Fruit fly (Drosophila melanogaster) whole organism, wandering third instar larva: ENCODE measurements around the gene CG12519.

Source experiments
- Abd-B ChIP-seq: fragments of >200 bp; optimal IDR thresholded peaks from 2 replicates; lab custom pipeline; 2017; ENCODE audit warnings: missing biosample characterization, missing genetic modification characterization
- Dfd ChIP-seq: fragments of >200 bp; optimal IDR thresholded peaks from 2 replicates; lab custom pipeline; 2017; ENCODE audit warnings: missing biosample characterization, missing genetic modification characterization
- HLH106 ChIP-seq: fragments of 200-800 bp; optimal IDR thresholded peaks from 3 replicates; lab custom pipeline; 2019; ENCODE audit warnings: missing biosample characterization, mild to moderate bottlenecking, missing genetic modification characterization, moderate library complexity
- Hr78 ChIP-seq: fragments of >200 bp; optimal IDR thresholded peaks from 2 replicates; lab custom pipeline; 2017; ENCODE audit warnings: missing biosample characterization, missing genetic modification characterization
- OdsH ChIP-seq: fragments of 200-800 bp; sonication (Bioruptor generic); optimal IDR thresholded peaks from 2 replicates; lab custom pipeline; 2016; ENCODE audit warnings: missing biosample characterization, mild to moderate bottlenecking, missing genetic modification characterization
- Rel ChIP-seq, 2 experiments: fragments of 200-800 bp; sonication (Bioruptor generic) in 1 of 2; optimal IDR thresholded peaks; 2 replicates in 1 of 2; 3 replicates in 1 of 2; lab custom pipeline; 2016 to 2019; ENCODE audit warnings: mild to moderate bottlenecking in 2 of 2, missing biosample characterization in 2 of 2, missing genetic modification characterization in 2 of 2, moderate library complexity in 1 of 2
- foxo ChIP-seq, 2 experiments: fragments of 200-800 bp; sonication (Bioruptor generic); optimal IDR thresholded peaks; 2 replicates in 1 of 2; 3 replicates in 1 of 2; lab custom pipeline; 2016 to 2017; ENCODE audit warnings: missing biosample characterization in 2 of 2, missing genetic modification characterization in 2 of 2
- h ChIP-seq: fragments of 200-800 bp; sonication (Bioruptor generic); optimal IDR thresholded peaks from 3 replicates; lab custom pipeline; 2016; ENCODE audit warnings: missing biosample characterization, mild to moderate bottlenecking, missing genetic modification characterization
- lola ChIP-seq: fragments of >200 bp; optimal IDR thresholded peaks from 2 replicates; lab custom pipeline; 2017; ENCODE audit warnings: missing biosample characterization, missing genetic modification characterization
- pan ChIP-seq: fragments of >200 bp; optimal IDR thresholded peaks from 2 replicates; lab custom pipeline; 2017
- psq ChIP-seq: fragments of 200-800 bp; sonication (Bioruptor generic); optimal IDR thresholded peaks from 3 replicates; lab custom pipeline; 2017; ENCODE audit warnings: missing biosample characterization, mild to moderate bottlenecking, missing genetic modification characterization, moderate library complexity
- rgr ChIP-seq: fragments of 200-800 bp; sonication (Bioruptor generic); optimal IDR thresholded peaks from 3 replicates; lab custom pipeline; 2016; ENCODE audit warnings: missing biosample characterization, mild to moderate bottlenecking, missing genetic modification characterization
- sage ChIP-seq: fragments of 200-800 bp; sonication (Bioruptor generic); optimal IDR thresholded peaks from 2 replicates; lab custom pipeline; 2016; ENCODE audit warnings: missing biosample characterization, mild to moderate bottlenecking, missing genetic modification characterization
- tai ChIP-seq: sonication (Bioruptor generic); optimal IDR thresholded peaks from 2 replicates; lab custom pipeline; 2016; ENCODE audit warnings: missing biosample characterization, missing genetic modification characterization

DNA sequence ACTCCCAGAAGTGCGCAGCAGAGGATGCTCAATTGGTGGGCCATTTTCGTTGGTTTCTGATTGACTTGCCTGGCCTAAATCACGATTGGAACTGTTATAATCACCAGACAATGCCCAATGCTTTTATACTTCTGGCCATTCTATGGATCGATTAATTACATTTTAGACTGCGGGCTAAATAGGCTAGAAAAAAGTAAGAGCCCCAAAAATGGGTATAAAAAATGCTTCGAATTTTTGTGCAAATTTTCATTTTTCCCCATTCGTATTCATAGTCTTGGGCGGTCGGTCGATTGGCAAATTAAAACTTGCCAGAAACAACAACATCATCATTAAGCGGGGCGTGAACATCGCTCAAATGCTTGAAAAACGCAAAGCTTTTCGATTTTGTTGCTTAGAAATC, 45.9 kb downstream of the CG12519 start, which contains the start of gene Cpr76Ba:
- TF ChIP-seq foxo (GFP tag; optimal IDR thresholded peaks at IDR 0.05; lab: Kevin White, UChicago) (no peak), OdsH (no peak), Abd-B (GFP tag; lab: Kevin White, UChicago) (no peak), HLH106 (no peak), rgr (GFP tag; lab: Kevin White, UChicago) (no peak), Hr78 (GFP tag; lab: Kevin White, UChicago) (no peak), Rel (GFP tag; optimal IDR thresholded peaks at IDR 0.05; lab: Kevin White, UChicago) (no peak), Rel (tag; optimal IDR thresholded peaks at IDR 0.05; lab: Kevin White, UChicago) (no peak), sage (GFP tag; lab: Kevin White, UChicago) (no peak), pan (lab: Kevin White, UChicago) (no peak), Dfd (no peak), tai (no peak), h (GFP tag; lab: Kevin White, UChicago) (no peak), psq (GFP tag; lab: Kevin White, UChicago) (no peak), lola (no peak)
